Fruit fly (Drosophila melanogaster) whole organism, embryonic: ENCODE measurements around the gene Nf1.

Experiments used
- Abd-B ChIP-seq: fragments of 200-800 bp; sonication (Bioruptor generic); optimal IDR thresholded peaks from 2 replicates; lab custom pipeline; 2018; ENCODE audit warnings: missing biosample characterization, mild to moderate bottlenecking, missing genetic modification characterization, moderate library complexity
- CG10147 ChIP-seq: fragments of 200-800 bp; sonication (Bioruptor generic); optimal IDR thresholded peaks from 2 replicates; lab custom pipeline; 2019; ENCODE audit warnings: missing biosample characterization, mild to moderate bottlenecking, missing genetic modification characterization, moderate library complexity
- CG10959 ChIP-seq: fragments of 200-800 bp; sonication (Bioruptor generic); IDR thresholded peaks from 2 replicates; pipeline ENCODE4 v1.3.6; 2022; ENCODE audit warnings: missing biosample characterization, missing genetic modification characterization
- CG12236 ChIP-seq: fragments of 200-800 bp; sonication (Bioruptor generic); optimal IDR thresholded peaks from 2 replicates; lab custom pipeline; 2016; ENCODE audit warnings: missing biosample characterization, missing genetic modification characterization
- CG13296 ChIP-seq: fragments of 200-800 bp; sonication (Bioruptor generic); optimal IDR thresholded peaks from 3 replicates; lab custom pipeline; 2018; ENCODE audit warnings: missing biosample characterization, mild to moderate bottlenecking, missing genetic modification characterization
- CG17568 ChIP-seq: fragments of 200-800 bp; sonication (Bioruptor generic); optimal IDR thresholded peaks from 2 replicates; lab custom pipeline; 2018; ENCODE audit warnings: missing biosample characterization, mild to moderate bottlenecking, missing genetic modification characterization, moderate library complexity
- CG1792 ChIP-seq: fragments of 200-800 bp; sonication (Bioruptor generic); optimal IDR thresholded peaks from 2 replicates; lab custom pipeline; 2016; ENCODE audit warnings: missing biosample characterization, missing genetic modification characterization
- CG1832 ChIP-seq: fragments of 200-800 bp; sonication (Bioruptor generic); optimal IDR thresholded peaks from 2 replicates; lab custom pipeline; 2017; ENCODE audit warnings: missing biosample characterization, mild to moderate bottlenecking, missing genetic modification characterization, inconsistent platforms
- CG31441 ChIP-seq: fragments of 200-800 bp; sonication (Bioruptor generic); IDR thresholded peaks from 2 replicates; pipeline ENCODE4 v1.3.6; 2022; ENCODE audit warnings: missing biosample characterization, missing genetic modification characterization
- CG34224 ChIP-seq: fragments of 200-800 bp; sonication (Bioruptor generic); IDR thresholded peaks from 3 replicates; pipeline ENCODE4 v1.3.6; 2022; ENCODE audit warnings: missing biosample characterization, missing genetic modification characterization; ENCODE audit not compliant: partially characterized antibody
- CG4424 ChIP-seq: fragments of 200-800 bp; sonication (Bioruptor generic); optimal IDR thresholded peaks from 3 replicates; lab custom pipeline; 2016; ENCODE audit warnings: missing biosample characterization, missing genetic modification characterization
- CG6765 ChIP-seq: fragments of 200-800 bp; sonication (Bioruptor generic); optimal IDR thresholded peaks from 3 replicates; lab custom pipeline; 2017; ENCODE audit warnings: missing biosample characterization, mild to moderate bottlenecking, missing genetic modification characterization
- CG7786 ChIP-seq: fragments of 200-800 bp; sonication (Bioruptor generic); optimal IDR thresholded peaks from 2 replicates; lab custom pipeline; 2016; ENCODE audit warnings: missing biosample characterization, missing genetic modification characterization
- CG9876 ChIP-seq: fragments of 200-800 bp; sonication (Bioruptor generic); optimal IDR thresholded peaks from 2 replicates; lab custom pipeline; 2016; ENCODE audit warnings: missing biosample characterization, missing genetic modification characterization
- CoRest ChIP-seq: fragments of 200-800 bp; sonication (Bioruptor generic); optimal IDR thresholded peaks from 3 replicates; lab custom pipeline; 2018; ENCODE audit warnings: missing biosample characterization, mild to moderate bottlenecking, missing genetic modification characterization, moderate library complexity
- Dref ChIP-seq: fragments of 200-800 bp; sonication (Bioruptor generic); IDR thresholded peaks from 2 replicates; pipeline ENCODE4 v1.3.6; 2022; ENCODE audit warnings: missing biosample characterization, missing genetic modification characterization
- Gug ChIP-seq: fragments of 200-800 bp; sonication (Bioruptor generic); IDR thresholded peaks from 4 replicates; pipeline ENCODE4 v1.3.6; 2022; ENCODE audit warnings: missing biosample characterization, missing genetic modification characterization
- Hr78 ChIP-seq, 2 experiments: fragments of 200-800 bp in 1 of 2; fragments of >200 bp in 1 of 2; sonication (Bioruptor generic) in 1 of 2; optimal IDR thresholded peaks; 2 replicates each; lab custom pipeline; 2017 to 2019; ENCODE audit warnings: missing biosample characterization in 2 of 2, missing genetic modification characterization in 2 of 2, mild to moderate bottlenecking in 1 of 2, moderate library complexity in 1 of 2
- Lpt ChIP-seq: fragments of >200 bp; optimal IDR thresholded peaks from 2 replicates; lab custom pipeline; 2018; ENCODE audit warnings: missing biosample characterization, missing genetic modification characterization
- Mad ChIP-seq: fragments of 200-800 bp; sonication (Bioruptor generic); optimal IDR thresholded peaks from 2 replicates; lab custom pipeline; 2016; ENCODE audit warnings: missing biosample characterization, missing genetic modification characterization
- Meics ChIP-seq: fragments of 200-800 bp; sonication (Bioruptor generic); optimal IDR thresholded peaks from 2 replicates; lab custom pipeline; 2017; ENCODE audit warnings: missing biosample characterization, mild to moderate bottlenecking, missing genetic modification characterization
- Oaz ChIP-seq: fragments of 200-800 bp; sonication (Bioruptor generic); IDR thresholded peaks from 2 replicates; pipeline ENCODE4 v1.3.6; 2022; ENCODE audit warnings: missing biosample characterization, missing genetic modification characterization
- Opbp ChIP-seq: fragments of 200-800 bp; sonication (Bioruptor generic); IDR thresholded peaks from 3 replicates; pipeline ENCODE4 v1.3.6; 2022; ENCODE audit warnings: missing biosample characterization, missing genetic modification characterization; ENCODE audit not compliant: partially characterized antibody
- Optix ChIP-seq: fragments of 200-800 bp; sonication (Bioruptor generic); IDR thresholded peaks from 3 replicates; pipeline ENCODE4 v1.3.6; 2022; ENCODE audit warnings: missing biosample characterization, missing genetic modification characterization
- Ptx1 ChIP-seq: fragments of 200-800 bp; sonication (Bioruptor generic); IDR thresholded peaks from 2 replicates; pipeline ENCODE4 v1.3.6; 2022; ENCODE audit warnings: missing biosample characterization, missing genetic modification characterization
- Six4 ChIP-seq: fragments of 200-800 bp; sonication (Bioruptor generic); optimal IDR thresholded peaks from 2 replicates; lab custom pipeline; 2016; ENCODE audit warnings: missing biosample characterization, missing genetic modification characterization
- Stat92E ChIP-seq, 3 experiments: fragments of >200 bp in 2 of 3; fragments of 200-800 bp in 1 of 3; sonication (Bioruptor generic) in 1 of 3; optimal IDR thresholded peaks; 2 replicates each; lab custom pipeline; 2017 to 2019; ENCODE audit warnings: missing biosample characterization in 3 of 3, missing genetic modification characterization in 3 of 3, mild to moderate bottlenecking in 1 of 3, moderate library complexity in 1 of 3
- abd-A ChIP-seq: fragments of 200-800 bp; sonication (Bioruptor generic); optimal IDR thresholded peaks from 3 replicates; lab custom pipeline; 2019; ENCODE audit warnings: missing biosample characterization, mild to moderate bottlenecking, missing genetic modification characterization, moderate library complexity
- ara ChIP-seq: fragments of 200-800 bp; sonication (Bioruptor generic); IDR thresholded peaks from 2 replicates; pipeline ENCODE4 v1.3.6; 2022; ENCODE audit warnings: missing biosample characterization, missing genetic modification characterization
- ato ChIP-seq: fragments of 200-800 bp; sonication (Bioruptor generic); IDR thresholded peaks from 2 replicates; pipeline ENCODE4 v1.3.6; 2022; ENCODE audit warnings: missing biosample characterization, missing genetic modification characterization; ENCODE audit not compliant: partially characterized antibody
- cas ChIP-seq: fragments of 200-800 bp; sonication (Bioruptor generic); IDR thresholded peaks from 2 replicates; pipeline ENCODE4 v1.3.6; 2022; ENCODE audit warnings: missing biosample characterization, missing genetic modification characterization
- chif ChIP-seq, 2 experiments: fragments of 200-800 bp; sonication (Bioruptor generic); optimal IDR thresholded peaks; 3 replicates each; lab custom pipeline; 2016; ENCODE audit warnings: missing biosample characterization in 2 of 2, missing genetic modification characterization in 2 of 2
- fd64A ChIP-seq: fragments of 200-800 bp; sonication (Bioruptor generic); optimal IDR thresholded peaks from 3 replicates; lab custom pipeline; 2018; ENCODE audit warnings: missing biosample characterization, mild to moderate bottlenecking, missing genetic modification characterization
- gem ChIP-seq: fragments of 200-800 bp; sonication (Bioruptor generic); optimal IDR thresholded peaks from 2 replicates; lab custom pipeline; 2019; ENCODE audit warnings: missing biosample characterization, mild to moderate bottlenecking, missing genetic modification characterization, moderate library complexity
- gro ChIP-seq: fragments of 200-800 bp; sonication (Bioruptor generic); optimal IDR thresholded peaks from 2 replicates; lab custom pipeline; 2016; ENCODE audit warnings: missing biosample characterization, missing genetic modification characterization
- hb ChIP-seq: fragments of 200-800 bp; sonication (Bioruptor generic); IDR thresholded peaks from 3 replicates; pipeline ENCODE4 v1.3.6; 2022; ENCODE audit warnings: missing biosample characterization, missing genetic modification characterization; ENCODE audit not compliant: partially characterized antibody
- klu ChIP-seq: fragments of 200-800 bp; sonication (Bioruptor generic); IDR thresholded peaks from 2 replicates; pipeline ENCODE4 v1.3.6; 2022; ENCODE audit warnings: missing biosample characterization, missing genetic modification characterization
- lab ChIP-seq: fragments of 200-800 bp; sonication (Bioruptor generic); optimal IDR thresholded peaks from 3 replicates; lab custom pipeline; 2017; ENCODE audit warnings: missing biosample characterization, missing genetic modification characterization, mild to moderate bottlenecking, moderate library complexity, missing genetic modification reagents
- mld ChIP-seq: fragments of 200-800 bp; sonication (Bioruptor generic); IDR thresholded peaks from 3 replicates; pipeline ENCODE4 v1.3.6; 2022; ENCODE audit warnings: missing biosample characterization, missing genetic modification characterization; ENCODE audit not compliant: partially characterized antibody
- nau ChIP-seq: fragments of 200-800 bp; sonication (Bioruptor generic); optimal IDR thresholded peaks from 3 replicates; lab custom pipeline; 2017; ENCODE audit warnings: missing biosample characterization, mild to moderate bottlenecking, missing genetic modification characterization, missing genetic modification reagents
- prd ChIP-seq, 3 experiments: fragments of >200 bp in 2 of 3; fragments of 200-800 bp in 1 of 3; sonication (Bioruptor generic) in 1 of 3; optimal IDR thresholded peaks in 2 of 3; IDR thresholded peaks in 1 of 3; 2 replicates in 2 of 3; 3 replicates in 1 of 3; pipeline versions ENCODE4 v1.3.6 to Lab custom; 2017 to 2022; ENCODE audit warnings: missing biosample characterization in 1 of 3, missing genetic modification characterization in 1 of 3
- row ChIP-seq: fragments of 200-800 bp; sonication (Bioruptor generic); IDR thresholded peaks from 3 replicates; pipeline ENCODE4 v1.3.6; 2022; ENCODE audit warnings: missing biosample characterization, missing genetic modification characterization
- salm ChIP-seq: fragments of 200-800 bp; sonication (Bioruptor generic); optimal IDR thresholded peaks from 2 replicates; lab custom pipeline; 2018; ENCODE audit warnings: missing biosample characterization, mild to moderate bottlenecking, missing genetic modification characterization
- sim ChIP-seq: fragments of 200-800 bp; sonication (Bioruptor generic); IDR thresholded peaks from 2 replicates; pipeline ENCODE4 v1.3.6; 2022; ENCODE audit warnings: missing biosample characterization, missing genetic modification characterization
- tap ChIP-seq: fragments of 200-800 bp; optimal IDR thresholded peaks from 3 replicates; lab custom pipeline; 2019; ENCODE audit warnings: missing biosample characterization, mild to moderate bottlenecking, missing genetic modification characterization, moderate library complexity
- trem ChIP-seq: fragments of 200-800 bp; optimal IDR thresholded peaks from 3 replicates; lab custom pipeline; 2019; ENCODE audit warnings: missing biosample characterization, mild to moderate bottlenecking, missing genetic modification characterization, moderate library complexity

Gene Nf1

DNA sequence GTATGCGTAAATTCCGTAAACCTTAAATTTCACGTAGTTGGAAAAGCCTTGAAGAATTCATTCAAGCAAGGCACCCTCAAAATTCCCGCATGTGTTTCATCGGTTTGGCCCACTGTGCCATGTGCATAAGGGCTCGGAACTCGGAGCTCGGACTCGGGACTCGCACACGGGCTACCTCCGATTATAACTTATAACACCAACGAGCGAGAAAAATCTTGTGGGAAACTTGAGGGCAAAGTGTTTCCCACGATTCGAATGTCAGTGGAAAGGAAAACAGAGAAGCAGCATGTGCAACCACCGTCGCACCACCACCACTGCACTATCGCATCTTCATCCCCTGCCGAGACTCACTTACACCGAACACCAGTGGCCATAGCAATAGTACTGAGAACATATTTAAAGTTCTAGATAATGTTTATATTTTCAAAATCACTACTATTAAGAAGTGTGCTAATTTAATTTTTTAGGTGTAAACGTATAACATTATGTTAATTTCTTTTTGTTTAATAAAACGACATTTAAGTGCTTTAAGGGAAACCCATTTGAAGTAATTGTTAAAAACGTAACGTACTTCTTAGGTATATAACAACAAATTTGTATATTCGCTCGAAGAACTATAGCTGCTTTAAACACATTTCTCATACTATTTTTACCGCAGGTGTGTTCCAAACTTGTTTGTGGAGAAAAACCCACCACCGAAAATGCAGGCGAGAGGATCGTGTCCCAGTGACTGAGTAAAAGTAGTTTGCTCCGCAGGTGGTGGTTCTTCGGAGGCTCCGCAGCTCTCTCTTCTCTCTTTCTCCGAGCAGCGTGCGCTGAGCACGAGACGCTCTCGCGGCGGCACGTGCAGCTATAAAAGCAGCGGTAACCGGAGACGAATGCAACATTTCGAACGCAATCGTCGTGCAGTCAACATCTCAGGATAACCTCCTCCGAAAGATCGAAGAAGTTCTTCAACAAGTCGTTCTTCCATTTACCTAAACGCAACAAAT, 53.6 kb downstream of the Nf1 start (continued):
- TF ChIP-seq CG10147 (GFP tag; lab: Kevin White, UChicago) (peak; percentile 71), klu (no peak), Six4 (GFP tag; lab: Kevin White, UChicago) (peak; percentile 74), fd64A (GFP tag; lab: Kevin White, UChicago) (peak; percentile 84), gem (tag; lab: Kevin White, UChicago) (peak; percentile 96), chif (GFP tag; optimal IDR thresholded peaks at IDR 0.05; lab: Kevin White, UChicago) (peak; percentile 40 to 89), CG12236 (peak; percentile 83), CG7786 (GFP tag; lab: Kevin White, UChicago) (peak; percentile 7), CoRest (tag; lab: Kevin White, UChicago) (peak; percentile 96), CG1792 (GFP tag; lab: Kevin White, UChicago) (peak; percentile 51), CG4424 (GFP tag; lab: Kevin White, UChicago) (peak; percentile 87), abd-A (tag; lab: Kevin White, UChicago) (peak; percentile 11), Lpt (no peak), Hr78 (GFP tag; optimal IDR thresholded peaks at IDR 0.05; lab: Kevin White, UChicago) (peak in 1 of 2 experiments; percentile 92), Oaz (GFP tag; lab: Robert Waterston, UW) (no peak), CG13296 (GFP tag; lab: Kevin White, UChicago) (peak; percentile 42), salm (tag; lab: Kevin White, UChicago) (peak; percentile 81), Meics (peak; percentile 42), ato (GFP tag; lab: Robert Waterston, UW) (no peak; the same call in 1 of the 2 replicates), trem (peak; percentile 96), Opbp (GFP tag; lab: Robert Waterston, UW) (0 out of 3 replicates have a peak, but pooled peaks have one; percentile 27), CG17568 (GFP tag; lab: Kevin White, UChicago) (peak; percentile 82), ara (GFP tag; lab: Robert Waterston, UW) (peak; percentile 86), gro (GFP tag; lab: Kevin White, UChicago) (no peak), hb (GFP tag; lab: Robert Waterston, UW) (no peak), CG1832 (GFP tag; lab: Kevin White, UChicago) (no peak), CG6765 (no peak), Dref (no peak), CG34224 (GFP tag; lab: Robert Waterston, UW) (no peak), lab (GFP tag; lab: Kevin White, UChicago) (peak; percentile 57), prd (optimal IDR thresholded peaks at IDR 0.05; lab: Kevin White, UChicago) (no peak), prd (GFP tag; IDR thresholded peaks at IDR 0.05; lab: Robert Waterston, UW) (peak; percentile 88), Optix (GFP tag; lab: Robert Waterston, UW) (no peak), Stat92E (GFP tag; optimal IDR thresholded peaks at IDR 0.05; lab: Kevin White, UChicago) (peak in 1 of 3 experiments; percentile 99), CG10959 (peak; percentile 85), sim (GFP tag; lab: Robert Waterston, UW) (0 out of 2 replicates have a peak, but pooled peaks have one; percentile 53), cas (no peak), CG9876 (GFP tag; lab: Kevin White, UChicago) (peak; percentile 3), Mad (GFP tag; lab: Kevin White, UChicago) (peak; percentile 64), Gug (GFP tag; lab: Robert Waterston, UW) (peak; percentile 17; the same call in 1 of the 4 replicates), nau (GFP tag; lab: Kevin White, UChicago) (peak; percentile 78), row (GFP tag; lab: Robert Waterston, UW) (peak; percentile 82), mld (no peak), tap (tag; lab: Kevin White, UChicago) (peak; percentile 88), Ptx1 (peak; percentile 71), CG31441 (GFP tag; lab: Robert Waterston, UW) (peak; percentile 98), Abd-B (GFP tag; lab: Kevin White, UChicago) (peak; percentile 69)
